Fruit fly (Drosophila melanogaster): Measurements from ENCODE around the gene Rel.
A peak's percentile ranks its signal among the peaks of the same experiment; 100 is the strongest.

The Rel gene

DNA sequence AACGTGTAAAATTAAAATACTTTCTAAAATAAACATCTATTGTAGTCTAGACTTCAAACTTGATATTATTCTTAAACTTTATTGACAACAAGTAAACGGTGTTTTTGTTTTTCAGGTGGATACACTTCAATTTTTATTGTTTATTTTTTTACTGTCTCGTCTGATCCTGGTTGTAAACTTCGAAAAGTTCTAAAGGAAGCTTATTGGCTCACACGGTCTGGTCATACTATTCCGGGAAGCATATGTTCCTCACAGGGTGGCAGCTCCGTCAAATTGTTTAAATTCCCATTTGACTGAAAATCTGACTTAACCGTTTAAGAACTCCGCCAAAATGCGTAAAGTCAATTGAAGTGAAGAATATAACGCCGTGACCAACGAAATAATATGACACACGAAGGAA, 39.6 kb downstream of the Rel start, which contains the start of gene CG11983 (continued):
- no peak for TF ChIP-seq ac (GFP tag; optimal IDR thresholded peaks at IDR 0.05)
- TF ChIP-seq trem (tag; optimal IDR thresholded peaks at IDR 0.05), result peak; percentile 73
- peak; percentile 48 for TF ChIP-seq CoRest (tag; optimal IDR thresholded peaks at IDR 0.05)
- no peak for TF ChIP-seq Atf-2 (GFP tag; optimal IDR thresholded peaks at IDR 0.05)
- no peak for TF ChIP-seq Oli (tag; optimal IDR thresholded peaks at IDR 0.05)
- peak; percentile 60 for TF ChIP-seq HmgZ (tag; optimal IDR thresholded peaks at IDR 0.05)
- peak; percentile 56 for TF ChIP-seq CG1603 (tag; optimal IDR thresholded peaks at IDR 0.05)
- TF ChIP-seq nom (GFP tag; optimal IDR thresholded peaks at IDR 0.05), result peak; percentile 44
- TF ChIP-seq Ravus (GFP tag; IDR thresholded peaks at IDR 0.05), result no peak
- TF ChIP-seq CG14441 (GFP tag; IDR thresholded peaks at IDR 0.05), result no peak
- peak in 1 of 2 experiments; percentile 6 for TF ChIP-seq Pdp1 (GFP tag; optimal IDR thresholded peaks at IDR 0.05)
- no peak for TF ChIP-seq Hmr (GFP tag; optimal IDR thresholded peaks at IDR 0.05)
- peak; percentile 15 for TF ChIP-seq CG2120 (GFP tag; optimal IDR thresholded peaks at IDR 0.05)
- peak; percentile 22 for TF ChIP-seq Elba2 (GFP tag; optimal IDR thresholded peaks at IDR 0.05)
- peak; percentile 55 for TF ChIP-seq CTCF (GFP tag; optimal IDR thresholded peaks at IDR 0.05)
- no peak for TF ChIP-seq CG32532 (GFP tag; IDR thresholded peaks at IDR 0.05)
- TF ChIP-seq Poxn (GFP tag; IDR thresholded peaks at IDR 0.05), result no peak
- peak; percentile 37 for TF ChIP-seq sug (tag; optimal IDR thresholded peaks at IDR 0.05)
- TF ChIP-seq Med (GFP tag), result peak; percentile 53
- TF ChIP-seq CG8359 (GFP tag; optimal IDR thresholded peaks at IDR 0.05; ENCODE audit: borderline replicate concordance), result no peak
- no peak for TF ChIP-seq CG1647 (GFP tag; optimal IDR thresholded peaks at IDR 0.05)
- TF ChIP-seq Jarid2 (GFP tag; optimal IDR thresholded peaks at IDR 0.05), result no peak
- TF ChIP-seq E2f2 (GFP tag; IDR thresholded peaks at IDR 0.05), result peak; percentile 81
- TF ChIP-seq Ets97D (GFP tag; optimal IDR thresholded peaks at IDR 0.05), result peak; percentile 73
- no peak for TF ChIP-seq Hand (GFP tag; optimal IDR thresholded peaks at IDR 0.05)
- TF ChIP-seq sd (tag; optimal IDR thresholded peaks at IDR 0.05), result peak; percentile 70
- TF ChIP-seq Dek (tag; optimal IDR thresholded peaks at IDR 0.05), result peak; percentile 29
- peak; percentile 30 for TF ChIP-seq BEAF-32 (GFP tag; optimal IDR thresholded peaks at IDR 0.05)
- TF ChIP-seq jumu (GFP tag; optimal IDR thresholded peaks at IDR 0.05), result no peak
- peak; percentile 19 for TF ChIP-seq CG12659 (GFP tag; optimal IDR thresholded peaks at IDR 0.05)
- TF ChIP-seq ftz-f1 (GFP tag; optimal IDR thresholded peaks at IDR 0.05), result no peak
- TF ChIP-seq stwl (tag; optimal IDR thresholded peaks at IDR 0.05), result peak; percentile 41
- TF ChIP-seq CG16779 (GFP tag; IDR thresholded peaks at IDR 0.05), result no peak
- peak; percentile 61 for TF ChIP-seq MBD-R2 (GFP tag; IDR thresholded peaks at IDR 0.05)
- no peak for TF ChIP-seq CG11456 (GFP tag; IDR thresholded peaks at IDR 0.05)
- TF ChIP-seq org-1 (GFP tag; optimal IDR thresholded peaks at IDR 0.05), result no peak
- TF ChIP-seq yki (optimal IDR thresholded peaks at IDR 0.05), result no peak

DNA sequence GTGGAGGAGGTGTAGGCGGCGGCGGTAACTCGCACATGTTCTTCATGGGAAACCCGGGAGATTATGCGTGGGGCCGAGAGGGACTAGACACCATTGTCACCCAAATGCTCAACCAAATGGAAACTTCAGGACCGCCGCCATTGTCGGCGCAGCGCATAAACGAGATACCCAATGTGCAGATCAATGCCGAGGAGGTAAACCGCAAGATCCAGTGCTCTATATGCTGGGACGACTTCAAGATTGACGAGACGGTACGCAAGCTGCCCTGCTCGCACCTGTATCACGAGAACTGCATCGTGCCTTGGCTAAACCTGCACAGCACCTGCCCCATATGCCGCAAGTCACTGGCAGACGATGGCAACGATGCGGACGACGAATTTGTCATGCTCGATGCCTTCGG, 40.5 kb downstream of the Rel start:
- no peak for TF ChIP-seq Hand (GFP tag; optimal IDR thresholded peaks at IDR 0.05)
- no peak for TF ChIP-seq D (optimal IDR thresholded peaks at IDR 0.05)
- no peak for TF ChIP-seq D (GFP tag; optimal IDR thresholded peaks at IDR 0.05)
- TF ChIP-seq CG10979 (tag; optimal IDR thresholded peaks at IDR 0.05), result no peak
- no peak for TF ChIP-seq Mad (GFP tag; optimal IDR thresholded peaks at IDR 0.05)
- no peak for TF ChIP-seq aop (GFP tag; IDR thresholded peaks at IDR 0.05)
- no peak for TF ChIP-seq Doc2 (GFP tag; IDR thresholded peaks at IDR 0.05)
- TF ChIP-seq sd (tag; optimal IDR thresholded peaks at IDR 0.05), result no peak
- no peak for TF ChIP-seq kay (GFP tag; optimal IDR thresholded peaks at IDR 0.05)
- no peak for TF ChIP-seq CrebB (tag; optimal IDR thresholded peaks at IDR 0.05)
- no peak for TF ChIP-seq Hr78 (GFP tag; optimal IDR thresholded peaks at IDR 0.05)
- TF ChIP-seq Drgx (GFP tag; IDR thresholded peaks at IDR 0.05), result no peak
- TF ChIP-seq CG4854 (GFP tag; optimal IDR thresholded peaks at IDR 0.05), result no peak
- TF ChIP-seq vvl (GFP tag; IDR thresholded peaks at IDR 0.05), result no peak
- TF ChIP-seq crp (GFP tag; optimal IDR thresholded peaks at IDR 0.05), result no peak
- no peak for TF ChIP-seq da (GFP tag; optimal IDR thresholded peaks at IDR 0.05)
- no peak for TF ChIP-seq ara (GFP tag; IDR thresholded peaks at IDR 0.05)
- no peak for TF ChIP-seq ro (GFP tag; IDR thresholded peaks at IDR 0.05)
